Worm (Caenorhabditis elegans): ENCODE data around the gene T28F3.8.

Gene T28F3.8

ce11 chrIV:17292350-17292749 is 14.8 kb downstream of the T28F3.8 start:
- peak; percentile 15; the same call in 1 of the 2 replicates for TF ChIP-seq dmd-6 (GFP tag; IDR thresholded peaks at IDR 0.05)
- peak; percentile 82 for TF ChIP-seq aha-1 (tag)
- peak; percentile 26 for TF ChIP-seq mep-1 (tag; optimal IDR thresholded peaks at IDR 0.05)
- no peak for TF ChIP-seq daf-16 (GFP tag; optimal IDR thresholded peaks at IDR 0.05)
- peak; percentile 48 for TF ChIP-seq daf-16 (tag; optimal IDR thresholded peaks at IDR 0.05)
- no peak for TF ChIP-seq attf-4 (tag; optimal IDR thresholded peaks at IDR 0.05)
- TF ChIP-seq dve-1 (tag; optimal IDR thresholded peaks at IDR 0.05; ENCODE audit: insufficient read depth) = peak; percentile 42

ce11 chrIV:17291629-17292199 is 15.4 kb downstream of the T28F3.8 start, which contains the start of the genes T28F3.11 and slc-17.4:
TSS of gene T28F3.11 (minus strand) at chrIV:17291679.
TSS of gene slc-17.4 (minus strand) at chrIV:17291733.
- TF ChIP-seq lin-38 (GFP tag; IDR thresholded peaks at IDR 0.05) = no peak
- peak in 1 of 2 experiments; percentile 16 for TF ChIP-seq unc-62 (GFP tag; optimal IDR thresholded peaks at IDR 0.05 in 1 of 2)
- no peak for TF ChIP-seq unc-62 (tag; optimal IDR thresholded peaks at IDR 0.05)
- no peak for TF ChIP-seq tag-97 (GFP tag; IDR thresholded peaks at IDR 0.05)
- TF ChIP-seq T26A8.4 (GFP tag; IDR thresholded peaks at IDR 0.05) = no peak
- TF ChIP-seq ceh-20 (GFP tag; IDR thresholded peaks at IDR 0.05) = no peak
- TF ChIP-seq nhr-41 (GFP tag; IDR thresholded peaks at IDR 0.05) = no peak
- TF ChIP-seq ztf-11 (tag; optimal IDR thresholded peaks at IDR 0.05) = no peak

ce11 chrIV:17287908-17288675 is 19.0 kb downstream of the T28F3.8 start, which contains the start of gene zipt-7.1:
TSS of gene zipt-7.1 (minus strand) at chrIV:17288139.
- TF ChIP-seq lin-15B (tag; optimal IDR thresholded peaks at IDR 0.05) = no peak
- TF ChIP-seq snpc-4 (tag; optimal IDR thresholded peaks at IDR 0.05) = no peak
- no peak for TF ChIP-seq nhr-41 (GFP tag; IDR thresholded peaks at IDR 0.05)
- no peak for TF ChIP-seq mdt-29 (GFP tag; IDR thresholded peaks at IDR 0.05)
- TF ChIP-seq nhr-42 (GFP tag; IDR thresholded peaks at IDR 0.05) = no peak
- TF ChIP-seq lir-3 (tag; optimal IDR thresholded peaks at IDR 0.05) = no peak
- TF ChIP-seq T26A8.4 (GFP tag; IDR thresholded peaks at IDR 0.05) = no peak
- no peak for TF ChIP-seq nhr-6 (tag; optimal IDR thresholded peaks at IDR 0.05)
- no peak for TF ChIP-seq unc-130 (GFP tag; optimal IDR thresholded peaks at IDR 0.05)
- peak; percentile 0 for TF ChIP-seq dve-1 (tag; optimal IDR thresholded peaks at IDR 0.05; ENCODE audit: insufficient read depth)
- no peak for TF ChIP-seq zfp-2 (tag; optimal IDR thresholded peaks at IDR 0.05)
- TF ChIP-seq dpl-1 (GFP tag; optimal IDR thresholded peaks at IDR 0.05) = no peak
- TF ChIP-seq ztf-7 (tag; optimal IDR thresholded peaks at IDR 0.05) = peak; percentile 48
- TF ChIP-seq lin-38 (GFP tag; IDR thresholded peaks at IDR 0.05) = 0 out of 2 replicates have a peak, but pooled peaks have one; percentile 10

ce11 chrIV:17285263-17285662 is 21.9 kb downstream of the T28F3.8 start:
- peak; percentile 39; the same call in 1 of the 2 replicates for TF ChIP-seq ceh-20 (GFP tag; IDR thresholded peaks at IDR 0.05)
- no peak for TF ChIP-seq Y5F2A.4 (GFP tag; optimal IDR thresholded peaks at IDR 0.05)
- TF ChIP-seq mes-2 (tag; optimal IDR thresholded peaks at IDR 0.05; ENCODE audit: poor library complexity, severe bottlenecking) = peak; percentile 42
- peak in 1 of 2 experiments; percentile 52 for TF ChIP-seq lsy-2 (tag; optimal IDR thresholded peaks at IDR 0.05)
- no peak for TF ChIP-seq ceh-28 (tag; optimal IDR thresholded peaks at IDR 0.05)
- peak; percentile 11 for TF ChIP-seq dve-1 (tag; optimal IDR thresholded peaks at IDR 0.05; ENCODE audit: insufficient read depth)
- no peak for TF ChIP-seq snpc-4 (tag; optimal IDR thresholded peaks at IDR 0.05)
- TF ChIP-seq lin-13 (GFP tag; optimal IDR thresholded peaks at IDR 0.05) = no peak
- peak in 1 of 2 experiments; percentile 49 for TF ChIP-seq unc-62 (GFP tag; optimal IDR thresholded peaks at IDR 0.05 in 1 of 2)
- no peak for TF ChIP-seq unc-62 (tag; optimal IDR thresholded peaks at IDR 0.05)
- no peak for TF ChIP-seq duxl-1 (tag; optimal IDR thresholded peaks at IDR 0.05; ENCODE audit: poor library complexity)
- 0 out of 2 replicates have a peak, but pooled peaks have one; percentile 20 for TF ChIP-seq Y75B8A.6 (GFP tag; IDR thresholded peaks at IDR 0.05)
- TF ChIP-seq rbr-2 (tag; optimal IDR thresholded peaks at IDR 0.05) = peak; percentile 7
- no peak for TF ChIP-seq unc-39 (tag; optimal IDR thresholded peaks at IDR 0.05)
- peak in 1 of 2 experiments; percentile 26 for TF ChIP-seq hif-1 (tag; optimal IDR thresholded peaks at IDR 0.05)
- no peak for TF ChIP-seq ztf-7 (tag; optimal IDR thresholded peaks at IDR 0.05)
- no peak for TF ChIP-seq zag-1 (tag; optimal IDR thresholded peaks at IDR 0.05)
- TF ChIP-seq nhr-76 (tag; optimal IDR thresholded peaks at IDR 0.05) = no peak
- TF ChIP-seq hmg-1.1 (GFP tag; IDR thresholded peaks at IDR 0.05) = no peak
- no peak for TF ChIP-seq skn-1 (tag; optimal IDR thresholded peaks at IDR 0.05)
- TF ChIP-seq snpc-1.2 (GFP tag; IDR thresholded peaks at IDR 0.05) = 0 out of 2 replicates have a peak, but pooled peaks have one; percentile 34
- no peak for TF ChIP-seq ceh-62 (tag; optimal IDR thresholded peaks at IDR 0.05)
- TF ChIP-seq dmd-6 (GFP tag; IDR thresholded peaks at IDR 0.05) = 0 out of 2 replicates have a peak, but pooled peaks have one; percentile 25
- no peak for TF ChIP-seq unc-130 (GFP tag; optimal IDR thresholded peaks at IDR 0.05)
- peak; percentile 12 for TF ChIP-seq mep-1 (tag; optimal IDR thresholded peaks at IDR 0.05)
- peak; percentile 63; the same call in 1 of the 2 replicates for TF ChIP-seq ctbp-1 (GFP tag; IDR thresholded peaks at IDR 0.05)
- no peak for TF ChIP-seq pqm-1 (tag; optimal IDR thresholded peaks at IDR 0.05)
